Fruit fly (Drosophila melanogaster) Kc167 (cell line): ENCODE measurements around the gene CG9518.

Source experiments
- Myc ChIP-seq: fragments of >200 bp; optimal IDR thresholded peaks from 2 replicates; lab custom pipeline; 2017; ENCODE audit warnings: missing external identifiers
- Sin3A ChIP-seq: fragments of >200 bp; optimal IDR thresholded peaks from 2 replicates; lab custom pipeline; 2018; ENCODE audit warnings: missing external identifiers
- h ChIP-seq: fragments of >200 bp; optimal IDR thresholded peaks from 3 replicates; lab custom pipeline; 2018; ENCODE audit warnings: missing external identifiers
- insv ChIP-seq: fragments of >200 bp; optimal IDR thresholded peaks from 3 replicates; lab custom pipeline; 2018; ENCODE audit warnings: missing external identifiers
- psq ChIP-seq: fragments of >200 bp; optimal IDR thresholded peaks from 2 replicates; lab custom pipeline; 2017; ENCODE audit warnings: missing external identifiers
- ttk ChIP-seq: sonication (Bioruptor generic); optimal IDR thresholded peaks from 2 replicates; lab custom pipeline; 2017; ENCODE audit warnings: missing external identifiers

DNA sequence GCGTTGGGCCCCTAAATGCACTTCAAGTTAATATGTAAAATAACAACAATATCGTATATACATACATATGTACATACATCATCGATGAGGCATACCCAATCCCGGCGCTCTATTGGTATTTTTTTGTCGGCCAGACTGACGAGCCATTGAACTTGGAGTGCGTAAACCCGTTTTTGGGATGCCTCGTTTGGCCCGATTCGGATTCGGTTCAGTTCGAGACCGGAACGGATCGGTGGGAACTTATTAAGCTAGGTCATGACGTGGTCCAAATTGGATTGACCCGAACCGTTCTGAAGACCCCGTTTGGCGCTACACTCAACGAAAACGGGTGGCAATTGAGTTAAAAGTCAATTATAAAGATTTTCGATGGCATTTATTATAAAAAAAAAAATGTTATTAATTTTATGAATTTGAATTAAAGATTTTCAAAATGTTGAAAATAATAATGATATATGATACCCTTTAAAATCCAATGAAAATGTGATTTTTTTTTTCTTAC is 24.8 kb downstream of the CG9518 start:
- TF ChIP-seq Sin3A (lab: Kevin White, UChicago) (no peak), h (no peak), insv (lab: Kevin White, UChicago) (no peak), psq (no peak), Myc (lab: Kevin White, UChicago) (no peak), ttk (lab: Kevin White, UChicago) (no peak)
